Worm (Caenorhabditis elegans) whole organism, young adult: ENCODE measurements around the gene hil-4.

Experiments
- F52B5.7 ChIP-seq: sonication (generic microtip); optimal IDR thresholded peaks from 2 replicates; lab custom pipeline; 2016; ENCODE audit warnings: mild to moderate bottlenecking, missing genetic modification characterization, missing compliant biosample characterization
- ama-1 ChIP-seq, 3 experiments: fragments of 150-350 bp in 1 of 3; sonication (generic microtip) in 2 of 3; optimal IDR thresholded peaks; 2 replicates each; lab custom pipeline; 2014 to 2018; ENCODE audit warnings: missing biosample characterization in 2 of 3, missing genetic modification characterization in 2 of 3, missing genetic modification reagents in 2 of 3
- ceh-40 ChIP-seq: fragments of 200-800 bp; sonication (Bioruptor generic); IDR thresholded peaks from 2 replicates; pipeline ENCODE4 v1.3.6; 2022; ENCODE audit warnings: missing genetic modification characterization, missing compliant biosample characterization
- lin-40 ChIP-seq: sonication (generic microtip); optimal IDR thresholded peaks from 2 replicates; lab custom pipeline; 2016; ENCODE audit warnings: missing genetic modification characterization, mild to moderate bottlenecking, missing compliant biosample characterization, missing genotype, missing genetic modification reagents
- lsl-1 ChIP-seq: fragments of 200-800 bp; sonication (Bioruptor generic); optimal IDR thresholded peaks from 2 replicates; lab custom pipeline; 2018; ENCODE audit warnings: mild to moderate bottlenecking, missing genetic modification characterization, moderate library complexity, missing compliant biosample characterization

DNA sequence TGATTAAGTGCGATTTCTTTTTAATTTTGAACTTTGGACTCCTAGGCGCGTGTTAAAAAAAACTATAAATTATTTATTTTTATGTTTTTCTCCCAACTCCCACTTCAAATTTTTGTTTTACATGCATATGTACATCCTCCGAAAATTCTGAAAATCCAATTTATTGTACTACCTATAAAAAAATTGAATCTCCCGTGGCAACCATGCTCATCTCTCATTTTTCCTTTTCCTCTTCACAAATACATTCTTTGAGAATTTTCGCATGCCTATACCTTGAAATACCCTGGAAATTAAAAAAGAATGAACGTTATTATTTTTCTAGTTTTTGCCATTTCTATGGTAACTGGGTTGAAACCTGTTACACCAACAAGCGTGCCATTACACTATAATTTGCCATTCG is 34.7 kb downstream of the hil-4 start, which contains the start of gene R02F11.10:
- TF ChIP-seq ceh-40 (GFP tag; lab: Robert Waterston, UW) (no peak), lsl-1 (GFP tag; lab: Kevin White, UChicago) (no peak), ama-1 (optimal IDR thresholded peaks at IDR 0.05; lab: Kevin White, UChicago) (no peak), ama-1 (GFP tag; optimal IDR thresholded peaks at IDR 0.05; lab: Kevin White, UChicago) (no peak), F52B5.7 (tag; lab: Kevin White, UChicago) (no peak), lin-40 (tag; lab: Kevin White, UChicago) (no peak)
